Worm (Caenorhabditis elegans) whole organism, L3 larva: Measurements from ENCODE around the gene F07E5.8.
"Not testable (repeated sequence)": the region's sequence is repeated elsewhere in the genome, so short reads cannot be mapped to it uniquely, and the experiment has no call there.

Source experiments
- ZK546.5 ChIP-seq: sonication (generic microtip); optimal IDR thresholded peaks from 2 replicates; lab custom pipeline; 2017; ENCODE audit warnings: missing biosample characterization, missing genetic modification characterization
- aly-2 ChIP-seq: fragments of 150-350 bp; optimal IDR thresholded peaks from 2 replicates; lab custom pipeline; 2014; ENCODE audit warnings: missing biosample characterization, missing genetic modification characterization
- ceh-16 ChIP-seq: sonication (generic microtip); optimal IDR thresholded peaks from 2 replicates; lab custom pipeline; 2017; ENCODE audit warnings: missing biosample characterization, missing genetic modification characterization
- ceh-28 ChIP-seq: fragments of 150-350 bp; optimal IDR thresholded peaks from 2 replicates; lab custom pipeline; 2014; ENCODE audit warnings: missing biosample characterization, missing genetic modification reagents, missing genetic modification characterization
- ceh-82 ChIP-seq: fragments of 150-350 bp; optimal IDR thresholded peaks from 2 replicates; lab custom pipeline; 2014; ENCODE audit warnings: missing biosample characterization, missing genetic modification characterization
- daf-12 ChIP-seq: fragments of 150-350 bp; optimal IDR thresholded peaks from 2 replicates; lab custom pipeline; 2014; ENCODE audit warnings: missing biosample characterization, missing genetic modification reagents, missing genetic modification characterization
- egl-27 ChIP-seq: sonication (generic microtip); optimal IDR thresholded peaks from 4 replicates; lab custom pipeline; 2017; ENCODE audit warnings: missing biosample characterization, missing genetic modification reagents, missing genetic modification characterization
- elt-1 ChIP-seq: fragments of 150-350 bp; optimal IDR thresholded peaks from 2 replicates; lab custom pipeline; 2014; ENCODE audit warnings: missing biosample characterization, missing genetic modification characterization
- elt-3 ChIP-seq, 3 experiments: fragments of 150-350 bp in 1 of 3; sonication (generic microtip) in 2 of 3; optimal IDR thresholded peaks; 2 replicates in 2 of 3; 4 replicates in 1 of 3; lab custom pipeline; 2014 to 2017; ENCODE audit warnings: missing biosample characterization in 3 of 3, missing genetic modification characterization in 3 of 3
- fkh-10 ChIP-seq: sonication (generic microtip); optimal IDR thresholded peaks from 2 replicates; lab custom pipeline; 2017; ENCODE audit warnings: missing biosample characterization, missing genetic modification reagents, missing genetic modification characterization
- fkh-2 ChIP-seq: fragments of 150-350 bp; optimal IDR thresholded peaks from 2 replicates; lab custom pipeline; 2014; ENCODE audit warnings: missing biosample characterization, missing genetic modification reagents, missing genetic modification characterization
- hmg-11 ChIP-seq: sonication (generic microtip); optimal IDR thresholded peaks from 2 replicates; lab custom pipeline; 2016; ENCODE audit warnings: missing genetic modification characterization, missing compliant biosample characterization
- jun-1 ChIP-seq: fragments of 150-350 bp; optimal IDR thresholded peaks from 2 replicates; lab custom pipeline; 2014; ENCODE audit warnings: missing biosample characterization, missing genetic modification reagents, missing genetic modification characterization
- lsy-12 ChIP-seq: sonication (generic microtip); optimal IDR thresholded peaks from 2 replicates; lab custom pipeline; 2016; ENCODE audit warnings: mild to moderate bottlenecking, missing genetic modification characterization, missing compliant biosample characterization
- mdl-1 ChIP-seq: fragments of 150-350 bp; optimal IDR thresholded peaks from 2 replicates; lab custom pipeline; 2014; ENCODE audit warnings: missing biosample characterization, missing genetic modification characterization
- mml-1 ChIP-seq: fragments of 150-350 bp; sonication (generic microtip); optimal IDR thresholded peaks from 3 replicates; lab custom pipeline; 2014; ENCODE audit warnings: missing biosample characterization, missing genetic modification characterization
- nfya-1 ChIP-seq: sonication (generic microtip); optimal IDR thresholded peaks from 2 replicates; lab custom pipeline; 2017; ENCODE audit warnings: missing genetic modification characterization, mild to moderate bottlenecking, missing compliant biosample characterization, antibody characterized with exemption, moderate library complexity; ENCODE audit not compliant: insufficient read depth
- nhr-11 ChIP-seq: fragments of 150-350 bp; optimal IDR thresholded peaks from 2 replicates; lab custom pipeline; 2014; ENCODE audit warnings: missing biosample characterization, missing genetic modification characterization
- nhr-12 ChIP-seq: fragments of 150-350 bp; optimal IDR thresholded peaks from 2 replicates; lab custom pipeline; 2014; ENCODE audit warnings: missing biosample characterization, missing genetic modification characterization
- nhr-23 ChIP-seq: fragments of 150-350 bp; optimal IDR thresholded peaks from 2 replicates; lab custom pipeline; 2014; ENCODE audit warnings: missing biosample characterization, missing genetic modification reagents, missing genetic modification characterization
- nhr-237 ChIP-seq: fragments of 150-350 bp; optimal IDR thresholded peaks from 2 replicates; lab custom pipeline; 2014; ENCODE audit warnings: missing biosample characterization, missing genetic modification characterization
- nhr-25 ChIP-seq: sonication (generic microtip); optimal IDR thresholded peaks from 2 replicates; lab custom pipeline; 2017; ENCODE audit warnings: missing biosample characterization, missing genetic modification characterization
- nhr-67 ChIP-seq: fragments of 150-350 bp; optimal IDR thresholded peaks from 2 replicates; lab custom pipeline; 2014; ENCODE audit warnings: missing biosample characterization, missing genetic modification characterization
- nhr-76 ChIP-seq: fragments of 150-350 bp; sonication (generic microtip); optimal IDR thresholded peaks from 5 replicates; lab custom pipeline; 2014; ENCODE audit warnings: missing biosample characterization, missing genetic modification characterization
- nhr-77 ChIP-seq: fragments of 150-350 bp; optimal IDR thresholded peaks from 2 replicates; lab custom pipeline; 2014; ENCODE audit warnings: missing biosample characterization, missing genetic modification characterization
- pha-4 ChIP-seq: fragments of 150-350 bp; optimal IDR thresholded peaks from 2 replicates; lab custom pipeline; 2014; ENCODE audit warnings: missing biosample characterization, missing genetic modification reagents, missing genetic modification characterization
- pqm-1 ChIP-seq: fragments of 150-350 bp; optimal IDR thresholded peaks from 2 replicates; lab custom pipeline; 2017; ENCODE audit warnings: missing biosample characterization, missing genetic modification characterization, inconsistent platforms
- skn-1 ChIP-seq: fragments of 150-350 bp; optimal IDR thresholded peaks from 2 replicates; lab custom pipeline; 2014; ENCODE audit warnings: missing biosample characterization, missing genetic modification characterization
- tbx-2 ChIP-seq: sonication (generic microtip); optimal IDR thresholded peaks from 2 replicates; lab custom pipeline; 2016; ENCODE audit warnings: mild to moderate bottlenecking, missing genetic modification characterization, missing compliant biosample characterization
- unc-39 ChIP-seq: sonication (generic microtip); optimal IDR thresholded peaks from 4 replicates; lab custom pipeline; 2017; ENCODE audit warnings: missing biosample characterization, missing genetic modification characterization
- unc-62 ChIP-seq: fragments of 150-350 bp; sonication (generic microtip); optimal IDR thresholded peaks from 4 replicates; lab custom pipeline; 2014; ENCODE audit warnings: missing biosample characterization, missing genetic modification reagents, missing genetic modification characterization
- ztf-11 ChIP-seq: fragments of 150-350 bp; optimal IDR thresholded peaks from 2 replicates; lab custom pipeline; 2014; ENCODE audit warnings: missing biosample characterization, missing genetic modification characterization
- ztf-4 ChIP-seq: fragments of 150-350 bp; optimal IDR thresholded peaks from 2 replicates; lab custom pipeline; 2014; ENCODE audit warnings: missing biosample characterization, missing genetic modification characterization

The F07E5.8 gene

DNA sequence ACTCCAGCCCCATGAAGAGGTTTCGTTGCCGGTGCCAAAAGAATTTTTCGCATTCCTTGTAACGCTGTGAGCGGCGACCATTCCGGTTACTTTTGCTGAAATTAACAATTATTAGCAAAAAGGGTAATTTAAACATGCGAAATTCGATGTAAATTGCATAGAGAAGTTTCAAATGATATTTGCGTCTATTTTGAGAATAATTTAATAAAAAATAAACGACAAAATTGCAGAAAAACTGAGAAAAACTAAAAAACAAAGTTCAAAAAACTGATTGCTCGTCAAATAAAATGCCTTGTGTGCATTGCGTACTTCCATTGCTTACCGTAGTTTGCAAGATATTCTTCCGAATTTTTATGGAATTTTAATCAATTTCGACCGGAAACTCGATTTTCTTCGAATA, 29.9 kb downstream of the F07E5.8 start, which contains the start of gene bath-24:
TSS of gene bath-24 (minus strand) at position 101 of the 400 bp plus-strand sequence.
- TF ChIP-seq nhr-25 = no peak
- TF ChIP-seq mdl-1 (tag; lab: Kevin White, UChicago) = no peak
- no peak for TF ChIP-seq nhr-12 (tag; lab: Kevin White, UChicago)
- no peak for TF ChIP-seq ceh-82 (tag; lab: Kevin White, UChicago)
- TF ChIP-seq fkh-10 (GFP tag; lab: Kevin White, UChicago) = no peak
- no peak for TF ChIP-seq nhr-23 (tag; lab: Kevin White, UChicago)
- no peak for TF ChIP-seq pqm-1 (tag; lab: Kevin White, UChicago)
- TF ChIP-seq unc-39 (tag; lab: Kevin White, UChicago) = no peak
- no peak for TF ChIP-seq nhr-77 (tag; lab: Kevin White, UChicago)

DNA sequence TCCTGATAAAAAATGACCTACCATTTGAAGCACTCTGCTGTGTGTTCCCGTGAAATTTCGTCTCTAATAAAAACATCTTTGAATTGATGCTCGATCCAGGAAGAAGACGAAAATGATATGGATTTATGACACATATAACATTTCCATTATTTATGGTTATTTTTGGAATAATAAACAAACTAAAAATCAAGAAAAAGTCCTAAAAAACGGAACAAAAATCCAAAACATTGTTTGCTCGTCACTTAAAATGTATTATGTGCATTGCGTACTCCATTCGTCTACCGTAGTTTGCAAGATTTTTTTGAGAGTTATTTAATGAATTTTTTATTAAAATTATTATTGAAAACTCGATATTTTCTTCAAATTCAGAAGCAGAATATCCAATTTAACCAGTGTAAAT, 33.0 kb downstream of the F07E5.8 start, which contains the start of gene bath-20:
TSS of gene bath-20 (minus strand) at position 101 of the 400 bp plus-strand sequence.
- TF ChIP-seq nhr-11 (tag; lab: Kevin White, UChicago) (no peak), nhr-76 (tag; lab: Kevin White, UChicago) (no peak)
- TF ChIP-seq, all 47 proteins: peak for 0

DNA sequence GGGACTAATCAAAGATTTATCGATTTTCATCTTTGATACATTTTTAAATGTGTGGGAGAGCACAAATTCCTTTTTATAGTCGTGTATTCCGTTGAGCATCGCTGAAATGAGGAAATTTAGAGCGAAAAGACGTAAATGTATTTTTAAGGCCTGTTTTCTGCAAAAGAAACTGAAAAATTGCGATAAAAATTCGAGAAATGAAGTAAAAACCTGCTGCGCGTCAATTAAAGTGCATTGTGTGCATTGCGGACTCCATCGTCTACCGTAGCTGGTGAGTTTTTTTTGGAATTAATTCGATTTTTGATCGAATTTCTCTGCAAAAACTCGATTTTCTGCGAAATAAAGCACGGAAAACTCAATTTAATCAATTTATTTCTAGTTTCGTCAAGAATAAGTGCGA, 36.1 kb downstream of the F07E5.8 start, which contains the start of gene bath-19:
TSS of gene bath-19 (minus strand) at position 101 of the 400 bp plus-strand sequence.
- TF ChIP-seq fkh-10 (GFP tag; lab: Kevin White, UChicago) (no peak), pha-4 (tag; lab: Kevin White, UChicago) (no peak), elt-1 (no peak), ztf-11 (tag; lab: Kevin White, UChicago) (no peak), tbx-2 (tag; lab: Kevin White, UChicago) (no peak), elt-3 (tag; optimal IDR thresholded peaks at IDR 0.05; lab: Kevin White, UChicago) (no peak), egl-27 (tag; lab: Kevin White, UChicago) (no peak), hmg-11 (tag; lab: Kevin White, UChicago) (no peak), jun-1 (tag; lab: Kevin White, UChicago) (no peak), lsy-12 (tag; lab: Kevin White, UChicago) (no peak)
- TF ChIP-seq, all 47 proteins: peak for 0

DNA sequence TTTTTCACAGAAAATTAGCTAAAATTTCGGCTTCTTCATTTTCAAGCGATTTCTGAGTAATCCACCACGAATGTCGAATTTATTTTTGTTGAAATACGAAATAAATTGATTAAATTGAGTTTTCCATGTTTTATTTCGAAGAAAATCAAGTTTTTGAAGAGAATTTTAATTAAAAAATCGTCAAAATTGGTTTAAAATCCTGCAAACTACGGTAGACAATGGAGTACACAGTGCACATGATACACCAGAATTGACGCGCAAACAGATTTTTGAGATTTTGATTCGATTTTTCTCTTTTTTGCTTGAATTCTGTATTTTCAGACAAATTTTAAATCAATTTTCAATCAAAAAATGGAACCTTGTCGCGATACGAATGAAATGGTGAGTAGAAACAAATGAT, 42.1 kb downstream of the F07E5.8 start, which contains the start of gene F59H6.14:
TSS of gene F59H6.14 (plus strand) at position 301 of the 400 bp plus-strand sequence.
- TF ChIP-seq ztf-4 (tag; lab: Kevin White, UChicago) = no peak
- no peak for TF ChIP-seq fkh-2 (tag; lab: Kevin White, UChicago)
- TF ChIP-seq nfya-1 (tag; lab: Kevin White, UChicago) = no peak
- TF ChIP-seq skn-1 = no peak
- no peak for TF ChIP-seq mml-1 (tag; lab: Kevin White, UChicago)
- no peak for TF ChIP-seq ceh-28 (tag; lab: Kevin White, UChicago)
- TF ChIP-seq nhr-67 (tag; lab: Kevin White, UChicago) = no peak
- TF ChIP-seq ceh-16 (tag; lab: Kevin White, UChicago) = no peak
- TF ChIP-seq nhr-237 (tag; lab: Kevin White, UChicago) = no peak
- TF ChIP-seq unc-39 (tag; lab: Kevin White, UChicago) = no peak
- TF ChIP-seq aly-2 (tag; lab: Kevin White, UChicago) = no peak
- no peak for TF ChIP-seq hmg-11 (tag; lab: Kevin White, UChicago)
- no peak for TF ChIP-seq lsy-12 (tag; lab: Kevin White, UChicago)
- no peak for TF ChIP-seq unc-62
- no peak for TF ChIP-seq elt-1
- no peak for TF ChIP-seq egl-27 (tag; lab: Kevin White, UChicago)
- TF ChIP-seq elt-3 (tag; optimal IDR thresholded peaks at IDR 0.05; lab: Kevin White, UChicago) = no peak
- TF ChIP-seq fkh-10 (GFP tag; lab: Kevin White, UChicago) = no peak
- TF ChIP-seq ZK546.5 = no peak

DNA sequence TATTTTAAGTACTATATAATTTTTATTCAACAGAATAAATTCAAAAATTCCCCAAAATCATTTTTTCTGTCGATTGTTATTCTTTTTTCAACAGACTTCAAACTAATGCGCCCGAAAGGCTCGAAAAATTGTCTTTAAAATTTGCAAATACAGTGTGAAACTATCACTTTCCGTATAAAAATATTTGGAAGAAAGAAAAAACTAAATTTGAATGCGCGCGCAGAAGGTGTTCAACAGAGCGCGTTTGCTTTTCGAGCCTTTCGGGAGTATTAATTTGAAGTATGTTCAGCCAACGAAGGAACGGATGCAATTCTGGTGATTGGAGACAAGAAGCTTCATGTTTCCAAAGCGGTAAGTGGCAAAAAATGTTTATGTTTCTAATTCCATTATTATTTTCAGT, 43.1 kb downstream of the F07E5.8 start, which contains the start of gene btb-4:
TSS of gene btb-4 (plus strand) at position 35 of the 400 bp plus-strand sequence.
- not testable (repeated sequence) for TF ChIP-seq ZK546.5; nhr-76 (tag; lab: Kevin White, UChicago); daf-12
